Worm (Caenorhabditis elegans) whole organism, early embryonic: ENCODE results near the gene frpr-10.

Experiments used
- B0310.2 ChIP-seq: sonication (generic microtip); optimal IDR thresholded peaks from 2 replicates; lab custom pipeline; 2016; ENCODE audit warnings: mild to moderate bottlenecking, missing genetic modification characterization, missing compliant biosample characterization
- F13C5.2 ChIP-seq: sonication (generic microtip); optimal IDR thresholded peaks from 2 replicates; lab custom pipeline; 2017; ENCODE audit warnings: mild to moderate bottlenecking, missing genetic modification characterization, inconsistent platforms, missing compliant biosample characterization
- aly-1 ChIP-seq: sonication (generic microtip); optimal IDR thresholded peaks from 2 replicates; lab custom pipeline; 2016; ENCODE audit warnings: missing genetic modification characterization, missing compliant biosample characterization
- ama-1 ChIP-seq: fragments of 150-350 bp; optimal IDR thresholded peaks from 2 replicates; lab custom pipeline; 2014
- ceh-13 ChIP-seq: fragments of 200-800 bp; sonication (Bioruptor generic); optimal IDR thresholded peaks from 2 replicates; lab custom pipeline; 2018; ENCODE audit warnings: mild to moderate bottlenecking, missing genetic modification characterization, missing compliant biosample characterization
- ceh-36 ChIP-seq: sonication (generic microtip); optimal IDR thresholded peaks from 2 replicates; lab custom pipeline; 2016; ENCODE audit warnings: missing genetic modification characterization, inconsistent platforms, missing compliant biosample characterization
- ets-7 ChIP-seq: sonication (generic microtip); optimal IDR thresholded peaks from 2 replicates; lab custom pipeline; 2016; ENCODE audit warnings: missing genotype, missing genetic modification characterization, missing compliant biosample characterization
- flt-1 ChIP-seq: fragments of 200-800 bp; sonication (Bioruptor generic); IDR thresholded peaks from 2 replicates; pipeline ENCODE4 v1.3.6; 2022; ENCODE audit warnings: missing genetic modification characterization, missing compliant biosample characterization
- hmbx-1 ChIP-seq: sonication (generic microtip); optimal IDR thresholded peaks from 2 replicates; lab custom pipeline; 2016; ENCODE audit warnings: mild to moderate bottlenecking, missing genetic modification characterization, missing compliant biosample characterization
- hmg-4 ChIP-seq: fragments of 200-800 bp; sonication (Bioruptor generic); optimal IDR thresholded peaks from 2 replicates; lab custom pipeline; 2018; ENCODE audit warnings: mild to moderate bottlenecking, missing genetic modification characterization, missing compliant biosample characterization
- hnd-1 ChIP-seq: sonication (generic microtip); optimal IDR thresholded peaks from 2 replicates; lab custom pipeline; 2016; ENCODE audit warnings: missing genetic modification characterization, missing compliant biosample characterization
- pes-1 ChIP-seq: fragments of 200-800 bp; sonication (Bioruptor generic); IDR thresholded peaks from 2 replicates; pipeline ENCODE4 v1.3.6; 2022; ENCODE audit warnings: missing genetic modification reagents, missing genetic modification characterization, missing compliant biosample characterization
- scrt-1 ChIP-seq: fragments of 200-800 bp; sonication (Bioruptor generic); IDR thresholded peaks from 2 replicates; pipeline ENCODE4 v1.3.6; 2022; ENCODE audit warnings: missing genetic modification characterization, missing compliant biosample characterization
- sea-1 ChIP-seq: fragments of 200-800 bp; sonication (Bioruptor generic); conservative IDR thresholded peaks from 2 replicates; pipeline ENCODE4 v1.3.6; 2022; ENCODE audit warnings: missing genetic modification characterization, missing compliant biosample characterization
- tbx-11 ChIP-seq: fragments of 200-800 bp; sonication (Bioruptor generic); IDR thresholded peaks from 2 replicates; pipeline ENCODE4 v1.3.6; 2022; ENCODE audit warnings: missing genetic modification characterization, missing compliant biosample characterization
- tbx-37 ChIP-seq: fragments of 200-800 bp; sonication (Bioruptor generic); conservative IDR thresholded peaks from 2 replicates; pipeline ENCODE4 v1.3.6; 2022; ENCODE audit warnings: missing genetic modification reagents, missing genetic modification characterization, missing compliant biosample characterization
- tra-4 ChIP-seq: sonication (generic microtip); optimal IDR thresholded peaks from 2 replicates; lab custom pipeline; 2017; ENCODE audit warnings: missing genetic modification characterization, missing compliant biosample characterization

The frpr-10 gene

DNA sequence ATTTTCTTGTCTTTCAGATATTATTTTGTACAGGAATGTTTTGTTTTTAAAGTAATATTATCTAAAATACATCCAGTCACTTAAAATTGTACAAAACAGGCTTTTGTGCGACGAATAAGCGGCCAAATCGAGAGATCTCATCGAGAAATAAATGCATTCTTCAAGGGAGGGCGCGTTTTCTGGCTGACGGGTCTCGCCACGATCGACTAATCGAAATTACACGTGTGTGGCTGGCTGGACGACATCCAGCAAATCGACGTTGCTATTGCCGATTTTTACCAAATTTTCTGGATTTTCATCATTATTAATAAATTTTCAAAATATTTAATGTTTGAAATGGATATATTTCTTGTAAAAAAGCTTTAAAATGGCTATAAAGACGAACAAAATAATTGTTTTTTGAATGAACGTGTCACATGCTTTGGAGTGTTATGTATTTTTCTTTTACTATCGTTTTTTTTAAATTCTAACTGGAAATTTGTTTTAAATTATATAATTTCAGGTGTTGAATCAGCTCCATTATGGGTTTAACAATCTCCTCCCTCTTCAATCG, 24.5 kb downstream of the frpr-10 start, which contains the start of gene arf-5:
Gene arf-5 (plus strand): TSS at position 503 of the 553 bp plus-strand sequence.
- no peak for TF ChIP-seq F13C5.2 (tag; lab: Kevin White, UChicago)
- TF ChIP-seq ama-1 (lab: Kevin White, UChicago) = no peak
- TF ChIP-seq hmg-4 (GFP tag; lab: Kevin White, UChicago) = no peak
- no peak for TF ChIP-seq scrt-1 (GFP tag; lab: Robert Waterston, UW)
- no peak for TF ChIP-seq ets-7
- no peak for TF ChIP-seq ceh-36 (tag; lab: Kevin White, UChicago)
- TF ChIP-seq sea-1 (GFP tag; lab: Robert Waterston, UW) = no peak
- no peak for TF ChIP-seq flt-1 (GFP tag; lab: Robert Waterston, UW)
- TF ChIP-seq aly-1 (tag; lab: Kevin White, UChicago) = no peak
- no peak for TF ChIP-seq ceh-13
- TF ChIP-seq B0310.2 (tag; lab: Kevin White, UChicago) = no peak
- TF ChIP-seq hmbx-1 (tag; lab: Kevin White, UChicago) = no peak
- no peak for TF ChIP-seq tbx-37 (GFP tag; lab: Robert Waterston, UW)
- no peak for TF ChIP-seq hnd-1 (tag; lab: Kevin White, UChicago)
- TF ChIP-seq tra-4 (tag; lab: Kevin White, UChicago) = no peak
- TF ChIP-seq pes-1 = no peak
- no peak for TF ChIP-seq tbx-11

DNA sequence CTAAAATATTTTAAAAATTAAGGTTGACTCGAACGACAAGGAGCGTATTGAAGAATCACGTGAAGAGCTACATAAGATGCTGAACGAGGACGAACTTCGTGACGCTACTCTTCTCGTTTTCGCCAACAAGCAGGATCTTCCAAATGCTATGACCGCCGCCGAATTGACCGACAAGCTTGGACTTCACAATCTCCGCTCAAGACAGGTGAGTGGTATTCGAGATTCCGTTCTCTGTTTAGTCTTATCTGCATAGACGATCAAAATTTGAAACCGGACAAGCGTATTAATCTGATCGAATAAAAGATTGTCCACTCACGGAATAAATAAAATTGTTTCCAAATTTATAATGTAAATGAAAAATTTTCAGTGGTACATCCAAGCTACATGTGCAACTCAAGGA, 25.4 kb downstream of the frpr-10 start:
- TF ChIP-seq pes-1 (no peak), ceh-36 (tag; lab: Kevin White, UChicago) (no peak), ets-7 (no peak), ceh-13 (no peak), hmg-4 (GFP tag; lab: Kevin White, UChicago) (no peak), flt-1 (GFP tag; lab: Robert Waterston, UW) (no peak), tbx-37 (GFP tag; lab: Robert Waterston, UW) (no peak), scrt-1 (GFP tag; lab: Robert Waterston, UW) (no peak), tbx-11 (no peak), ama-1 (lab: Kevin White, UChicago) (no peak), hnd-1 (tag; lab: Kevin White, UChicago) (no peak)

DNA sequence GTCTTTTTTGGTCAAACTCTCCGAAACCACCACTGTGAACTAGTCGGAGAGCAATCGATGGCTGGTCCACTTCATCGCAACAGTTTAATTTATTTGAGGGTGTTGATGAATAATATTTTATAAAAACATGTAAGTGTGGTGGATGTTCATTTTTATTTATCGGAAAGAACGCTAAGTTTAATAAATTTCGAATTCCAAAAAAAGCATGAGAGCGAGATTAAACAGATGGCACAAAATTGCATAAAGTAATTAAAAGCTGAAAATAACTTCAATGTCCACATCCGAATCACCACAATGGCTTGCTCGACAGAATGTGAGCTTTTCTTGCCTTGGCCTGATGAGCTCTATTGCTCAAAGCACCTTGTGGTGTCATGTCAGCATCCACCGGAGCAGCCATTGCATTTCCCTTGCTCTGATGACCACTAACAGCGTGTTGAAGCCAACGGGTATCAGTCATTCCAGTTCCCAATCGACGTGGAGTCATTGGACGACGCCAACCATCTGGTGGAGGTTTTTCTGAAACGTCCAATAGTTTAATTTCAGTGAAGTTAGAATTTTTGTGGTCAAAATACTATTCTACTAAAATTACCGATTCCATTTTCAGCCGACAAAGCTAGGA, 26.2 kb downstream of the frpr-10 start:
- TF ChIP-seq ama-1 (lab: Kevin White, UChicago) (peak; percentile 55), scrt-1 (GFP tag; lab: Robert Waterston, UW) (no peak)

DNA sequence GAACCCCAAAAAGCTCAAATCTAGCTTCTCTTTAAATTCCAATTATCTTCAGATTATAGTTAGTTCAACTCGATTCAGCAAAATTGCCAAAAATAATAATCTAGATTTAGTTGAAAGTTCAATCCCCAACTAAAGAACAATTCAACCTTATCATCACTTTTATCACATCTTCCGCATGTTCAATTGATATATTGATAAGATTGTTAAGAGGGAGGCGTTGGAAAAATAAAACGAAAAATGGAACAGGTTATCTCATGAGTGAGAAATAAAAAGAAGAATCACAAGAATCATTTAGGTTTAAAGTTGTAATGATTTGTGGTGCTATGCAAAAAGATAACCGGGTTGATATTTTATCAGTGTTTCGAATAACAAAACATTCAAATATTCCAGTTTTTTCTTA, 28.1 kb downstream of the frpr-10 start:
- TF ChIP-seq ets-7 = no peak

DNA sequence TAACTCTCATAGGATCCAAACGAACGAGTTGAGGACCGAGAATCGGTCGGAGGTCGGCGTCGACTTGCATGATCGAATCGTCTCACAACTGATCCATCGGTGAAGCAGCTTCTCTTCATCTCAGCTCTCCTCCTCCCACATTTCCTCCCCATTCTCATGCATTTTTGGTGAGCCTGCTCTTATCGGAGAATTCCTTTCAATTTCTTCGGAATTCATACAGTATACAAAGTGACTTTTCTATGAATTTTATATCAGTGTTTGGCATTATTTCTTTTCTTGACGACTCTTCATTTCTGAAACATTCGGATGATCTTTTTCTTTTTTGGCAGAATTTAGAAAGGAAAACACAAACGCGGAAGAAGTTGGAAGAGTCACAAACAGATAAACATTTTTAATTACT, 29.5 kb downstream of the frpr-10 start, which contains the start of gene mec-17:
Gene mec-17 (minus strand): TSS at position 101 of the 400 bp plus-strand sequence.
- TF ChIP-seq aly-1 (tag; lab: Kevin White, UChicago) = no peak
- TF ChIP-seq F13C5.2 (tag; lab: Kevin White, UChicago) = no peak
- TF ChIP-seq B0310.2 (tag; lab: Kevin White, UChicago) = no peak
- no peak for TF ChIP-seq hmg-4 (GFP tag; lab: Kevin White, UChicago)
- TF ChIP-seq scrt-1 (GFP tag; lab: Robert Waterston, UW) = no peak
- no peak for TF ChIP-seq pes-1
- no peak for TF ChIP-seq tbx-37 (GFP tag; lab: Robert Waterston, UW)
- TF ChIP-seq ets-7 = no peak

DNA sequence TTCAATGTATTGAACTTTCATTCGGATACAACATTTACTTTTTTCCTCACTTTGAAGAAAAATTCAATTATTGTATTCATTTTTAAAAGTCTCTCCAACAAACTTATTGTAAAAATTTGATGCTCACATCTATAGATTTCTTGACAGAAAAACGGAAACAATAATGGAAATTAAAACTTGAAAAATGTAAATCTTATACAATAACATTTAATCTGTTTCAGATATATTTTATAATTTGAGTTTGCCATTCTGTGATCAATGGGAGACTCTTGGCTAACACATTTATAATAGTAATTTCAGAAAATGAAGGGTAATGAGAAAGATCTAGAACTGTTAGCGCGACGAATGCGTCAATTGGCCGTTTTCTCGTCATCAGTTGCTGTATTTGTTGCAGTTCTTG, 30.8 kb downstream of the frpr-10 start, which contains the start of gene col-115:
Gene col-115 (plus strand): TSS at position 301 of the 400 bp plus-strand sequence.
- TF ChIP-seq ceh-13 (no peak), ama-1 (lab: Kevin White, UChicago) (no peak), ets-7 (no peak), scrt-1 (GFP tag; lab: Robert Waterston, UW) (no peak), flt-1 (GFP tag; lab: Robert Waterston, UW) (no peak), tbx-11 (no peak), tra-4 (tag; lab: Kevin White, UChicago) (no peak), sea-1 (GFP tag; lab: Robert Waterston, UW) (no peak), B0310.2 (tag; lab: Kevin White, UChicago) (no peak), hmg-4 (GFP tag; lab: Kevin White, UChicago) (no peak), pes-1 (no peak), hnd-1 (tag; lab: Kevin White, UChicago) (no peak), hmbx-1 (tag; lab: Kevin White, UChicago) (no peak), aly-1 (tag; lab: Kevin White, UChicago) (no peak), tbx-37 (GFP tag; lab: Robert Waterston, UW) (no peak), F13C5.2 (tag; lab: Kevin White, UChicago) (no peak), ceh-36 (tag; lab: Kevin White, UChicago) (no peak)

DNA sequence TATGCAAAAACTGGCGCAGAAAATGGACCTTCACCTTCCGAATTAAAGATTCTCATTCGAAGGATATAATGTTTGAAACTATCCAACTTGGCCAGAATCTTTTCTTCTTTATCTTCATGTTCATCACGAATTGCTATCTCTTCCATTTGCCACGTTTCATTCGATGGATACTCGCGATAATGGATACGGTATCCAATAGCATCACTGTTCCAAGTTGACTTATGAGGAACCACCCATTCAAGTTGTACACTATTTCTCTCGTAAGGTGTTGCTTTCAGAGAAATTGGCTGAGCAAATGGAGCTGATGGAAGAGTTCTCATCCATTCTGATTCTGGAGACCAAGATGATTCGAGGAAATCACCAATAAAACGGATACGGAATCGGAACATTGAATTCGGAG, 37.1 kb downstream of the frpr-10 start:
- no peak for TF ChIP-seq tbx-37 (GFP tag; lab: Robert Waterston, UW)
- TF ChIP-seq sea-1 (GFP tag; lab: Robert Waterston, UW) = no peak
- no peak for TF ChIP-seq tbx-11
- TF ChIP-seq ceh-13 = no peak
- TF ChIP-seq B0310.2 (tag; lab: Kevin White, UChicago) = no peak
- TF ChIP-seq hmg-4 (GFP tag; lab: Kevin White, UChicago) = no peak
- TF ChIP-seq F13C5.2 (tag; lab: Kevin White, UChicago) = no peak
- no peak for TF ChIP-seq tra-4 (tag; lab: Kevin White, UChicago)
- no peak for TF ChIP-seq scrt-1 (GFP tag; lab: Robert Waterston, UW)
- TF ChIP-seq aly-1 (tag; lab: Kevin White, UChicago) = no peak
- no peak for TF ChIP-seq flt-1 (GFP tag; lab: Robert Waterston, UW)
- TF ChIP-seq pes-1 = no peak
- no peak for TF ChIP-seq hnd-1 (tag; lab: Kevin White, UChicago)
- no peak for TF ChIP-seq hmbx-1 (tag; lab: Kevin White, UChicago)
- TF ChIP-seq ama-1 (lab: Kevin White, UChicago) = no peak
- TF ChIP-seq ets-7 = no peak
- no peak for TF ChIP-seq ceh-36 (tag; lab: Kevin White, UChicago)
